Worm (Caenorhabditis elegans) whole organism, early embryonic: Measurements from ENCODE around the gene str-221.

Source experiments
- B0310.2 ChIP-seq: sonication (generic microtip); optimal IDR thresholded peaks from 2 replicates; lab custom pipeline; 2016; ENCODE audit warnings: mild to moderate bottlenecking, missing genetic modification characterization, missing compliant biosample characterization
- aly-1 ChIP-seq: sonication (generic microtip); optimal IDR thresholded peaks from 2 replicates; lab custom pipeline; 2016; ENCODE audit warnings: missing genetic modification characterization, missing compliant biosample characterization
- ama-1 ChIP-seq: fragments of 150-350 bp; optimal IDR thresholded peaks from 2 replicates; lab custom pipeline; 2014
- ceh-13 ChIP-seq: fragments of 200-800 bp; sonication (Bioruptor generic); optimal IDR thresholded peaks from 2 replicates; lab custom pipeline; 2018; ENCODE audit warnings: mild to moderate bottlenecking, missing genetic modification characterization, missing compliant biosample characterization
- ceh-36 ChIP-seq: sonication (generic microtip); optimal IDR thresholded peaks from 2 replicates; lab custom pipeline; 2016; ENCODE audit warnings: missing genetic modification characterization, inconsistent platforms, missing compliant biosample characterization
- flt-1 ChIP-seq: fragments of 200-800 bp; sonication (Bioruptor generic); IDR thresholded peaks from 2 replicates; pipeline ENCODE4 v1.3.6; 2022; ENCODE audit warnings: missing genetic modification characterization, missing compliant biosample characterization
- hmg-4 ChIP-seq: fragments of 200-800 bp; sonication (Bioruptor generic); optimal IDR thresholded peaks from 2 replicates; lab custom pipeline; 2018; ENCODE audit warnings: mild to moderate bottlenecking, missing genetic modification characterization, missing compliant biosample characterization
- hnd-1 ChIP-seq: sonication (generic microtip); optimal IDR thresholded peaks from 2 replicates; lab custom pipeline; 2016; ENCODE audit warnings: missing genetic modification characterization, missing compliant biosample characterization
- scrt-1 ChIP-seq: fragments of 200-800 bp; sonication (Bioruptor generic); IDR thresholded peaks from 2 replicates; pipeline ENCODE4 v1.3.6; 2022; ENCODE audit warnings: missing genetic modification characterization, missing compliant biosample characterization
- sea-1 ChIP-seq: fragments of 200-800 bp; sonication (Bioruptor generic); conservative IDR thresholded peaks from 2 replicates; pipeline ENCODE4 v1.3.6; 2022; ENCODE audit warnings: missing genetic modification characterization, missing compliant biosample characterization
- tbx-11 ChIP-seq: fragments of 200-800 bp; sonication (Bioruptor generic); IDR thresholded peaks from 2 replicates; pipeline ENCODE4 v1.3.6; 2022; ENCODE audit warnings: missing genetic modification characterization, missing compliant biosample characterization
- tbx-37 ChIP-seq: fragments of 200-800 bp; sonication (Bioruptor generic); conservative IDR thresholded peaks from 2 replicates; pipeline ENCODE4 v1.3.6; 2022; ENCODE audit warnings: missing genetic modification reagents, missing genetic modification characterization, missing compliant biosample characterization
- tra-4 ChIP-seq: sonication (generic microtip); optimal IDR thresholded peaks from 2 replicates; lab custom pipeline; 2017; ENCODE audit warnings: missing genetic modification characterization, missing compliant biosample characterization

DNA sequence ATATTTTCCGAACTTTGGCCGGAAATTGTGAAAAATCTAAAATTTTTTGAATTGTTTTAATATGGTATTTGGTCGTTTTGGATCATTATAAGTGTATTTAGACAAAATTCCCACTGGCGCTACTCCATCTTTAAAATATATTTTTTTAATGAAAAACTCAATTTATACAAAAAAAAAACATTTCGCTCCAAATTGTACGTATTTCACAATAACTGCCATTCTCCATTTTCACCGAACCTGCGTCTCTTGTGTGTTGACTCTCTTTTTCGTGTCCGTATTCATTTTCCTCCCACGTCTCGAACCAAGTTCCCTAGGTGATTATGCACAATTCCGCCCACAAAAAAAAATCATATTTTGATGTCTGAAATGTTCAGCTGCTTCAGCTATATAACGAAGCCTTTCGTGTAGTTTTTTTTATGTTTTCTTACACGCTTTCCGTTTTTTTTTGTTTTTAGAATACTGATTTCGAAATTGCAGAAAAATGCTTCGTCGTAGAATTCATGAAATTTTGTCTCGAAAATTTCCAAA, 39.5 kb upstream of the str-221 start, which contains the start of gene F16B4.2:
- TF ChIP-seq ama-1 (no peak), tbx-11 (GFP tag; lab: Robert Waterston, UW) (no peak), hnd-1 (tag; lab: Kevin White, UChicago) (no peak), hmg-4 (no peak), tra-4 (tag; lab: Kevin White, UChicago) (no peak), sea-1 (no peak), ceh-13 (no peak), tbx-37 (GFP tag; lab: Robert Waterston, UW) (no peak), flt-1 (GFP tag; lab: Robert Waterston, UW) (no peak), ceh-36 (tag; lab: Kevin White, UChicago) (no peak), aly-1 (tag; lab: Kevin White, UChicago) (no peak), B0310.2 (tag; lab: Kevin White, UChicago) (no peak), scrt-1 (GFP tag; lab: Robert Waterston, UW) (no peak)
